Fruit fly (Drosophila melanogaster) whole organism, prepupa: ENCODE results near the gene CG7656.

ENCODE experiments used
- CG10631 ChIP-seq: fragments of 200-800 bp; sonication (Bioruptor generic); optimal IDR thresholded peaks from 2 replicates; lab custom pipeline; 2016; ENCODE audit warnings: missing biosample characterization, missing genetic modification characterization
- CG15336 ChIP-seq: fragments of 200-800 bp; sonication (Bioruptor generic); IDR thresholded peaks from 2 replicates; pipeline ENCODE4 v1.3.6; 2022; ENCODE audit warnings: missing biosample characterization, missing genetic modification characterization
- CG1621 ChIP-seq: fragments of 200-800 bp; sonication (Bioruptor generic); optimal IDR thresholded peaks from 3 replicates; lab custom pipeline; 2018; ENCODE audit warnings: missing biosample characterization, mild to moderate bottlenecking, missing genetic modification characterization
- CG16779 ChIP-seq: fragments of 200-800 bp; sonication (Bioruptor generic); optimal IDR thresholded peaks from 3 replicates; lab custom pipeline; 2017; ENCODE audit warnings: missing biosample characterization, mild to moderate bottlenecking, missing genetic modification characterization
- CG3032 ChIP-seq: fragments of 200-800 bp; optimal IDR thresholded peaks from 2 replicates; lab custom pipeline; 2019; ENCODE audit warnings: missing biosample characterization, mild to moderate bottlenecking, missing genetic modification characterization, moderate library complexity
- CG32006 ChIP-seq: fragments of 200-800 bp; sonication (Bioruptor generic); optimal IDR thresholded peaks from 3 replicates; lab custom pipeline; 2017; ENCODE audit warnings: missing biosample characterization, mild to moderate bottlenecking, missing genetic modification characterization
- CG3919 ChIP-seq: fragments of 200-800 bp; sonication (Bioruptor generic); optimal IDR thresholded peaks from 3 replicates; lab custom pipeline; 2016; ENCODE audit warnings: missing biosample characterization, missing genetic modification characterization
- CG4318 ChIP-seq: fragments of 200-800 bp; sonication (Bioruptor generic); optimal IDR thresholded peaks from 3 replicates; lab custom pipeline; 2017; ENCODE audit warnings: missing biosample characterization, mild to moderate bottlenecking, missing genetic modification characterization
- CG6163 ChIP-seq: fragments of 200-800 bp; sonication (Bioruptor generic); IDR thresholded peaks from 3 replicates; pipeline ENCODE4 v1.3.6; 2022; ENCODE audit warnings: missing biosample characterization, missing genetic modification characterization
- CG6808 ChIP-seq: fragments of 200-800 bp; sonication (Bioruptor generic); optimal IDR thresholded peaks from 3 replicates; lab custom pipeline; 2017; ENCODE audit warnings: missing biosample characterization, missing genetic modification characterization, mild to moderate bottlenecking, moderate library complexity, missing genetic modification reagents
- CG7368 ChIP-seq: fragments of 200-800 bp; sonication (Bioruptor generic); optimal IDR thresholded peaks from 3 replicates; lab custom pipeline; 2016; ENCODE audit warnings: missing biosample characterization, missing genetic modification characterization
- CG8119 ChIP-seq: fragments of 200-800 bp; sonication (Bioruptor generic); IDR thresholded peaks from 3 replicates; pipeline ENCODE4 v1.3.6; 2022; ENCODE audit warnings: missing biosample characterization, missing genetic modification characterization
- Eip75B ChIP-seq: fragments of 200-800 bp; sonication (Bioruptor generic); optimal IDR thresholded peaks from 3 replicates; lab custom pipeline; 2016; ENCODE audit warnings: missing biosample characterization, missing genetic modification characterization
- Eip93F ChIP-seq: fragments of 200-800 bp; sonication (Bioruptor generic); optimal IDR thresholded peaks from 2 replicates; lab custom pipeline; 2016; ENCODE audit warnings: missing biosample characterization, mild to moderate bottlenecking, missing genetic modification characterization
- Ets21C ChIP-seq: fragments of 200-800 bp; sonication (Bioruptor generic); optimal IDR thresholded peaks from 3 replicates; lab custom pipeline; 2016; ENCODE audit warnings: missing biosample characterization, missing genetic modification characterization
- Ets96B ChIP-seq: fragments of 200-800 bp; optimal IDR thresholded peaks from 2 replicates; lab custom pipeline; 2019; ENCODE audit warnings: missing biosample characterization, mild to moderate bottlenecking, missing genetic modification characterization, moderate library complexity
- Hr38 ChIP-seq: sonication (Bioruptor generic); optimal IDR thresholded peaks from 2 replicates; lab custom pipeline; 2016; ENCODE audit warnings: missing biosample characterization, missing genetic modification characterization
- Hr39 ChIP-seq: fragments of 200-800 bp; sonication (Bioruptor generic); optimal IDR thresholded peaks from 2 replicates; lab custom pipeline; 2016; ENCODE audit warnings: missing biosample characterization, missing genetic modification characterization
- Hr4 ChIP-seq: fragments of 200-800 bp; sonication (Bioruptor generic); optimal IDR thresholded peaks from 3 replicates; lab custom pipeline; 2016; ENCODE audit warnings: missing biosample characterization, missing genetic modification characterization
- Lpt ChIP-seq: fragments of 200-800 bp; sonication (Bioruptor generic); optimal IDR thresholded peaks from 3 replicates; lab custom pipeline; 2016; ENCODE audit warnings: missing biosample characterization, missing genetic modification characterization
- OdsH ChIP-seq: fragments of 200-800 bp; sonication (Bioruptor generic); optimal IDR thresholded peaks from 3 replicates; lab custom pipeline; 2016; ENCODE audit warnings: missing biosample characterization, missing genetic modification characterization
- Sox14 ChIP-seq: fragments of 200-800 bp; sonication (Bioruptor generic); optimal IDR thresholded peaks from 3 replicates; lab custom pipeline; 2016; ENCODE audit warnings: missing biosample characterization, missing genetic modification characterization
- Sox15 ChIP-seq: fragments of 200-800 bp; sonication (Bioruptor generic); optimal IDR thresholded peaks from 3 replicates; lab custom pipeline; 2016; ENCODE audit warnings: missing biosample characterization, missing genetic modification characterization
- cyc ChIP-seq: fragments of 200-800 bp; sonication (Bioruptor generic); optimal IDR thresholded peaks from 3 replicates; lab custom pipeline; 2016; ENCODE audit warnings: missing biosample characterization, missing genetic modification characterization
- dsx ChIP-seq: fragments of 200-800 bp; optimal IDR thresholded peaks from 3 replicates; lab custom pipeline; 2019; ENCODE audit warnings: missing biosample characterization, mild to moderate bottlenecking, missing genetic modification characterization, moderate library complexity; ENCODE audit not compliant: poor library complexity, severe bottlenecking
- eg ChIP-seq: fragments of 200-800 bp; sonication (Bioruptor generic); IDR thresholded peaks from 3 replicates; pipeline ENCODE4 v1.3.6; 2022; ENCODE audit warnings: missing biosample characterization, missing genetic modification characterization
- esn ChIP-seq: fragments of 200-800 bp; sonication (Bioruptor generic); optimal IDR thresholded peaks from 2 replicates; lab custom pipeline; 2016; ENCODE audit warnings: missing biosample characterization, mild to moderate bottlenecking, missing genetic modification characterization, moderate library complexity
- fkh ChIP-seq: fragments of 200-800 bp; sonication (Bioruptor generic); optimal IDR thresholded peaks from 3 replicates; lab custom pipeline; 2017; ENCODE audit warnings: missing biosample characterization, mild to moderate bottlenecking, missing genetic modification characterization, moderate library complexity
- lz ChIP-seq: fragments of 200-800 bp; sonication (Bioruptor generic); optimal IDR thresholded peaks from 3 replicates; lab custom pipeline; 2016; ENCODE audit warnings: missing biosample characterization, missing genetic modification characterization
- net ChIP-seq: fragments of 200-800 bp; sonication (Bioruptor generic); optimal IDR thresholded peaks from 3 replicates; lab custom pipeline; 2016; ENCODE audit warnings: missing biosample characterization, missing genetic modification characterization
- ss ChIP-seq, 2 experiments: fragments of 200-800 bp; sonication (Bioruptor generic); optimal IDR thresholded peaks; 2 replicates in 1 of 2; 3 replicates in 1 of 2; lab custom pipeline; 2017 to 2018; ENCODE audit warnings: mild to moderate bottlenecking in 2 of 2, missing biosample characterization in 2 of 2, missing genetic modification characterization in 2 of 2, moderate library complexity in 1 of 2
- vri ChIP-seq: fragments of 200-800 bp; sonication (Bioruptor generic); optimal IDR thresholded peaks from 3 replicates; lab custom pipeline; 2016; ENCODE audit warnings: missing biosample characterization, mild to moderate bottlenecking, missing genetic modification characterization

CG7656 gene

dm6 chr3L:15612728-15613127, 24.8 kb upstream of the CG7656 start, which contains the start of gene CG13449:
Gene CG13449 (minus strand): TSS chr3L:15612828.
- TF ChIP-seq CG7368 (GFP tag; lab: Kevin White, UChicago) (no peak), CG10631 (no peak), vri (no peak), dsx (GFP tag; lab: Kevin White, UChicago) (no peak), Ets21C (GFP tag; lab: Kevin White, UChicago) (no peak), Hr39 (GFP tag; lab: Kevin White, UChicago) (no peak), cyc (GFP tag; lab: Kevin White, UChicago) (no peak), Eip93F (GFP tag; lab: Kevin White, UChicago) (no peak)

DNA sequence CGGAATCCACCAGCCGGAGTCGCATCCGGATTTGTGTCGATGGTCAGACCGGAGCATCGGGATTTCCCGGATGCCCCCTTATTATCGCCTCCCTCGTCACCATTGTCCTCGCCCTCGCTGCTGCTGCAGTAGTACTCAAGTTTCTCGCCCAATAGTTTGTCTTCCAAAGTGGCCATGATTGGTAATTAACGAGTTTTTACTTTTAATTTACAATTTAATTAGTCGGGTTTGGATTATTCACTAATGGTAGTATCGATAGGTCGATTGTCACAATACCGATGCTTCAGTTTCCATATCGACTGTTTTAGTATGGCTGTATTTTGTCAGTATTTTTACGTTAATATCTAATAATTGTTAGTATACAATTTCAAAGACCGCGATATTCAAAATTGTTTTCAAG, 22.1 kb upstream of the CG7656 start, which contains the start of gene CG7650:
TSS of gene CG7650 (minus strand) at position 278 of the 400 bp plus-strand sequence.
- TF ChIP-seq CG1621 (tag; lab: Kevin White, UChicago), result peak; percentile 86
- TF ChIP-seq CG6808 (GFP tag; lab: Kevin White, UChicago), result no peak
- no peak for TF ChIP-seq Eip75B (GFP tag; lab: Kevin White, UChicago)
- no peak for TF ChIP-seq Lpt
- no peak for TF ChIP-seq CG8119 (GFP tag; lab: Robert Waterston, UW)
- peak; percentile 3 for TF ChIP-seq Sox14

DNA sequence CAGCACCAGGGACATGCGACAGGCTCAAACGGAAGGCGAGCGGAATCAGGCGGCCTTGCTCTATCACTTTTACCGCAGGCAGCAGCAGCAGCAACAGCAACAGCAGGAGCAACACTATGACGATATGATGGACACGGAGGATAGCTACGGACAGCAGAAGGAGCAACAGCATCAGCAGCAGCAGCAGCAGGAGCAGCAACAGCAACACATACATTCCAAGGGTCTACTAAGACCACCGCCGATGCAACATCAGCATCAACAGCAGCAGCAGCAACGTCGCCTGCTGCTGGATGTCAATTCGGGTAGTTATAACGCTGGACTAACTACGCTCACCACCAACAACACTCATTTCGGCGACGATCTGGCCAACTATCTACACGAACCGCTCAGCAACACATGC, 17.0 kb upstream of the CG7656 start:
- no peak for TF ChIP-seq CG6163
- no peak for TF ChIP-seq eg (GFP tag; lab: Robert Waterston, UW)
- no peak for TF ChIP-seq Ets96B (tag; lab: Kevin White, UChicago)
- TF ChIP-seq CG32006 (GFP tag; lab: Kevin White, UChicago), result no peak
- TF ChIP-seq net (GFP tag; lab: Kevin White, UChicago), result no peak
- no peak for TF ChIP-seq CG16779 (tag; lab: Kevin White, UChicago)
- no peak for TF ChIP-seq ss (GFP tag; optimal IDR thresholded peaks at IDR 0.05; lab: Kevin White, UChicago)
- TF ChIP-seq lz (GFP tag; lab: Kevin White, UChicago), result no peak
- no peak for TF ChIP-seq CG4318 (GFP tag; lab: Kevin White, UChicago)
- no peak for TF ChIP-seq CG3032 (tag; lab: Kevin White, UChicago)
- TF ChIP-seq CG3919, result no peak
- no peak for TF ChIP-seq CG6808 (GFP tag; lab: Kevin White, UChicago)
- TF ChIP-seq Sox15 (GFP tag; lab: Kevin White, UChicago), result no peak
- TF ChIP-seq Hr38 (GFP tag; lab: Kevin White, UChicago), result no peak

DNA sequence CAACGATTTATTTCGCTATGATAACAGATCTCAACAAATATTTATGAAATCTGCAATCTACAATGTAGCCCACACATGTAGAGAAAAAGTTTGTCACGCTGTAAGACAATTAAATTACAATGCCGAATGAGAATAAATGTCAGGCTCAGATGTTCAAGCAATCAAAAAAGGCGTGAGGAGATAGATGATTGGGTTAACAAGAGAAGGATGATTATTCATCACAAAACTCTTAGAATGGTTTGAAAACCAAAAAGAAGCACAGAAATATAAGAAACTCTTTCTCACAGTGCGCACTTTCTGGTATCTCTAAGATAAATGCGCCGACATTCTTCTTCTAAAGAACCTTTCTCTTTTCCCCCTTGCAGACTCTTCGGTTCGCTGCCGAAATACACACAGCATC, 12.1 kb upstream of the CG7656 start:
- TF ChIP-seq esn (peak; percentile 18), CG4318 (GFP tag; lab: Kevin White, UChicago) (peak; percentile 28), CG1621 (tag; lab: Kevin White, UChicago) (no peak), CG15336 (GFP tag; lab: Robert Waterston, UW) (peak; percentile 54), Hr4 (GFP tag; lab: Kevin White, UChicago) (peak; percentile 62), CG8119 (GFP tag; lab: Robert Waterston, UW) (no peak; the same call in 2 of the 3 replicates), vri (no peak), Hr38 (GFP tag; lab: Kevin White, UChicago) (no peak)

- TF ChIP-seq Ets21C (GFP tag; lab: Kevin White, UChicago) (no peak), Lpt (no peak)
Measured at dm6 chr3L:15599190-15599589, 11.2 kb upstream of the CG7656 start.

dm6 chr3L:15597945-15598344, 10.0 kb upstream of the CG7656 start:
- no peak for TF ChIP-seq OdsH (GFP tag; lab: Kevin White, UChicago)
- peak; percentile 69 for TF ChIP-seq fkh
